Fruit fly (Drosophila melanogaster): ENCODE results near the gene CG3156.
A peak's percentile ranks its signal among the peaks of the same experiment; 100 is the strongest.

CG3156 gene

dm6 chrX:515676-516075, 28.0 kb downstream of the CG3156 start (continued):
- TF ChIP-seq CG3726 (GFP tag; IDR thresholded peaks at IDR 0.05), result no peak
- TF ChIP-seq Ssrp (tag; optimal IDR thresholded peaks at IDR 0.05), result no peak
- TF ChIP-seq PHDP (tag; optimal IDR thresholded peaks at IDR 0.05), result peak; percentile 66
- TF ChIP-seq CG17568 (GFP tag; optimal IDR thresholded peaks at IDR 0.05), result peak; percentile 25
- TF ChIP-seq CG9932 (GFP tag; IDR thresholded peaks at IDR 0.05), result no peak
- TF ChIP-seq CG31441 (GFP tag; IDR thresholded peaks at IDR 0.05), result no peak
- no peak for TF ChIP-seq Dll (GFP tag; IDR thresholded peaks at IDR 0.05; ENCODE audit: partially characterized antibody)
- no peak for TF ChIP-seq CG11723 (GFP tag; optimal IDR thresholded peaks at IDR 0.05)
- no peak for TF ChIP-seq twi (tag; optimal IDR thresholded peaks at IDR 0.05)
- no peak for TF ChIP-seq vvl (GFP tag; IDR thresholded peaks at IDR 0.05)
- no peak for TF ChIP-seq CG13894 (tag; optimal IDR thresholded peaks at IDR 0.05)
- TF ChIP-seq Rfx (GFP tag; IDR thresholded peaks at IDR 0.05), result no peak; the same call in 1 of the 2 replicates
- no peak for TF ChIP-seq CTCF (GFP tag; optimal IDR thresholded peaks at IDR 0.05)
- no peak for TF ChIP-seq CG6272 (GFP tag; IDR thresholded peaks at IDR 0.05)
- peak; percentile 28 for TF ChIP-seq CG10543 (GFP tag; optimal IDR thresholded peaks at IDR 0.05)
- no peak for TF ChIP-seq Chrac-16 (GFP tag; optimal IDR thresholded peaks at IDR 0.05)
- peak; percentile 34 for TF ChIP-seq CG15269 (tag; optimal IDR thresholded peaks at IDR 0.05)
- no peak for TF ChIP-seq CG2202 (tag; optimal IDR thresholded peaks at IDR 0.05)
- TF ChIP-seq bab2 (GFP tag; optimal IDR thresholded peaks at IDR 0.05), result peak; percentile 33
- peak; percentile 21 for TF ChIP-seq CG1603 (tag; optimal IDR thresholded peaks at IDR 0.05)
- peak; percentile 36 for TF ChIP-seq gem (tag; optimal IDR thresholded peaks at IDR 0.05)
- no peak for TF ChIP-seq CG18476 (GFP tag; optimal IDR thresholded peaks at IDR 0.05)
- TF ChIP-seq kay (GFP tag; optimal IDR thresholded peaks at IDR 0.05), result no peak
- no peak for TF ChIP-seq CG16813 (GFP tag; IDR thresholded peaks at IDR 0.05; ENCODE audit: partially characterized antibody)
- TF ChIP-seq Fer1 (GFP tag; optimal IDR thresholded peaks at IDR 0.05), result peak; percentile 36
- TF ChIP-seq br (optimal IDR thresholded peaks at IDR 0.05), result no peak
- TF ChIP-seq tap (tag; optimal IDR thresholded peaks at IDR 0.05), result no peak
- TF ChIP-seq CG11247 (GFP tag; IDR thresholded peaks at IDR 0.05), result no peak
- no peak for TF ChIP-seq ken (GFP tag; IDR thresholded peaks at IDR 0.05)
- no peak for TF ChIP-seq fd64A (GFP tag; optimal IDR thresholded peaks at IDR 0.05)
- TF ChIP-seq Deaf1 (tag; optimal IDR thresholded peaks at IDR 0.05), result no peak
- peak; percentile 48 for TF ChIP-seq Meics (GFP tag; optimal IDR thresholded peaks at IDR 0.05)
- TF ChIP-seq NFAT (GFP tag; IDR thresholded peaks at IDR 0.05), result no peak
- TF ChIP-seq aop (GFP tag; IDR thresholded peaks at IDR 0.05), result no peak
- TF ChIP-seq az2 (GFP tag; optimal IDR thresholded peaks at IDR 0.05), result no peak
- TF ChIP-seq CG15601 (tag; optimal IDR thresholded peaks at IDR 0.05), result no peak
- no peak for TF ChIP-seq CG4424 (GFP tag; optimal IDR thresholded peaks at IDR 0.05)
- TF ChIP-seq CG18599 (GFP tag; optimal IDR thresholded peaks at IDR 0.05), result peak; percentile 44
- TF ChIP-seq CG17359 (tag; optimal IDR thresholded peaks at IDR 0.05), result peak; percentile 35
- peak; percentile 55 for TF ChIP-seq CG12769 (tag; optimal IDR thresholded peaks at IDR 0.05)
- TF ChIP-seq fd3F (GFP tag; optimal IDR thresholded peaks at IDR 0.05), result peak; percentile 40
- TF ChIP-seq hth (optimal IDR thresholded peaks at IDR 0.05), result no peak
- TF ChIP-seq CG4820 (GFP tag; optimal IDR thresholded peaks at IDR 0.05), result no peak
- TF ChIP-seq CG11398 (GFP tag; optimal IDR thresholded peaks at IDR 0.05), result no peak
- TF ChIP-seq CG17385 (GFP tag; optimal IDR thresholded peaks at IDR 0.05), result no peak
- TF ChIP-seq ranshi (GFP tag; IDR thresholded peaks at IDR 0.05), result no peak
- no peak for TF ChIP-seq CG9876 (GFP tag; optimal IDR thresholded peaks at IDR 0.05)
- no peak for TF ChIP-seq CG11456 (GFP tag; IDR thresholded peaks at IDR 0.05)
- TF ChIP-seq CG10274 (GFP tag; optimal IDR thresholded peaks at IDR 0.05), result no peak
- no peak for TF ChIP-seq Sry-δ (GFP tag; optimal IDR thresholded peaks at IDR 0.05)
- TF ChIP-seq CG7372 (GFP tag; IDR thresholded peaks at IDR 0.05), result no peak
- no peak for TF ChIP-seq exex (tag; optimal IDR thresholded peaks at IDR 0.05)
- TF ChIP-seq B-H2 (GFP tag; optimal IDR thresholded peaks at IDR 0.05), result no peak

All from whole organism, embryonic.